Worm (Caenorhabditis elegans) whole organism, L4 larva: ENCODE measurements around the gene F57F4.1.

Experiments
- R02D3.7 ChIP-seq: fragments of 150-350 bp; sonication (generic microtip); optimal IDR thresholded peaks from 3 replicates; lab custom pipeline; 2014; ENCODE audit warnings: missing biosample characterization, missing genetic modification characterization
- Y5F2A.4 ChIP-seq: fragments of 200-800 bp; sonication (Bioruptor generic); optimal IDR thresholded peaks from 2 replicates; lab custom pipeline; 2018; ENCODE audit warnings: mild to moderate bottlenecking, missing genetic modification characterization, missing compliant biosample characterization
- Y75B8A.6 ChIP-seq: fragments of 200-800 bp; sonication (Bioruptor generic); IDR thresholded peaks from 2 replicates; pipeline ENCODE4 v1.3.6; 2022; ENCODE audit warnings: missing genetic modification reagents, missing genetic modification characterization, missing compliant biosample characterization
- ZK337.2 ChIP-seq: fragments of 200-800 bp; sonication (Bioruptor generic); IDR thresholded peaks from 2 replicates; pipeline ENCODE4 v1.3.6; 2022; ENCODE audit warnings: missing genetic modification reagents, missing genetic modification characterization, missing compliant biosample characterization
- ZK546.5 ChIP-seq, 2 experiments: sonication (generic microtip); optimal IDR thresholded peaks; 2 replicates each; lab custom pipeline; 2017; ENCODE audit warnings: missing biosample characterization in 2 of 2, missing genetic modification characterization in 2 of 2
- aha-1 ChIP-seq: fragments of 150-350 bp; peaks from one replicate; lab custom pipeline; 2014; ENCODE audit warnings: missing biosample characterization, missing genetic modification characterization
- arid-1 ChIP-seq: fragments of 200-800 bp; sonication (Bioruptor generic); conservative IDR thresholded peaks from 2 replicates; pipeline ENCODE4 v1.3.6; 2022; ENCODE audit warnings: missing genetic modification reagents, missing genetic modification characterization, missing compliant biosample characterization
- attf-4 ChIP-seq: sonication (generic microtip); optimal IDR thresholded peaks from 3 replicates; lab custom pipeline; 2017; ENCODE audit warnings: missing biosample characterization, missing genetic modification characterization
- ceh-20 ChIP-seq: fragments of 200-800 bp; sonication (Bioruptor generic); IDR thresholded peaks from 2 replicates; pipeline ENCODE4 v1.3.6; 2022; ENCODE audit warnings: missing genetic modification reagents, missing genetic modification characterization, missing compliant biosample characterization
- ceh-28 ChIP-seq: fragments of 150-350 bp; optimal IDR thresholded peaks from 2 replicates; lab custom pipeline; 2014; ENCODE audit warnings: missing biosample characterization, missing genetic modification reagents, missing genetic modification characterization
- ceh-82 ChIP-seq: sonication (generic microtip); optimal IDR thresholded peaks from 2 replicates; lab custom pipeline; 2017; ENCODE audit warnings: missing biosample characterization, missing genetic modification characterization
- daf-12 ChIP-seq: fragments of 150-350 bp; optimal IDR thresholded peaks from 2 replicates; lab custom pipeline; 2014; ENCODE audit warnings: missing biosample characterization, missing genetic modification reagents, missing genetic modification characterization
- daf-16 ChIP-seq, 3 experiments: sonication (generic microtip); optimal IDR thresholded peaks; 2 replicates each; lab custom pipeline; 2016 to 2017; ENCODE audit warnings: missing genetic modification characterization in 3 of 3, missing genetic modification reagents in 3 of 3, mild to moderate bottlenecking in 2 of 3, missing compliant biosample characterization in 2 of 3, missing biosample characterization in 1 of 3, moderate library complexity in 1 of 3
- dmd-6 ChIP-seq: fragments of 200-800 bp; sonication (Bioruptor generic); IDR thresholded peaks from 2 replicates; pipeline ENCODE4 v1.3.6; 2022; ENCODE audit warnings: missing genetic modification reagents, missing genetic modification characterization, missing compliant biosample characterization
- dmd-8 ChIP-seq: fragments of 200-800 bp; sonication (Bioruptor generic); IDR thresholded peaks from 2 replicates; pipeline ENCODE4 v1.3.6; 2022; ENCODE audit warnings: missing genetic modification characterization, missing compliant biosample characterization
- dmd-9 ChIP-seq: fragments of 200-800 bp; sonication (Bioruptor generic); IDR thresholded peaks from 2 replicates; pipeline ENCODE4 v1.3.6; 2022; ENCODE audit warnings: missing genetic modification reagents, missing genetic modification characterization, missing compliant biosample characterization
- egl-27 ChIP-seq: sonication (generic microtip); optimal IDR thresholded peaks from 3 replicates; lab custom pipeline; 2017; ENCODE audit warnings: missing biosample characterization, missing genetic modification reagents, missing genetic modification characterization
- hlh-11 ChIP-seq: fragments of 200-800 bp; sonication (Bioruptor generic); optimal IDR thresholded peaks from 2 replicates; lab custom pipeline; 2018; ENCODE audit warnings: mild to moderate bottlenecking, missing genetic modification characterization, missing compliant biosample characterization
- hlh-30 ChIP-seq: sonication (generic microtip); optimal IDR thresholded peaks from 2 replicates; lab custom pipeline; 2017; ENCODE audit warnings: antibody characterized with exemption, mild to moderate bottlenecking, missing genetic modification characterization, missing compliant biosample characterization; ENCODE audit not compliant: insufficient read depth
- hmg-1.1 ChIP-seq: fragments of 200-800 bp; sonication (Bioruptor generic); IDR thresholded peaks from 2 replicates; pipeline ENCODE4 v1.3.6; 2022; ENCODE audit warnings: missing genetic modification reagents, missing genetic modification characterization, missing compliant biosample characterization
- lin-13 ChIP-seq: fragments of 150-350 bp; optimal IDR thresholded peaks from 2 replicates; lab custom pipeline; 2014; ENCODE audit warnings: missing biosample characterization, missing genetic modification reagents, missing genetic modification characterization
- lin-29 ChIP-seq: fragments of 200-800 bp; sonication (Bioruptor generic); IDR thresholded peaks from 2 replicates; pipeline ENCODE4 v1.3.6; 2022; ENCODE audit warnings: missing genetic modification reagents, missing genetic modification characterization, missing compliant biosample characterization
- lin-39 ChIP-seq: fragments of 150-350 bp; optimal IDR thresholded peaks from 2 replicates; lab custom pipeline; 2014; ENCODE audit warnings: missing biosample characterization, missing genetic modification reagents, missing genetic modification characterization
- lsy-2 ChIP-seq, 2 experiments: fragments of 150-350 bp in 1 of 2; sonication (generic microtip) in 1 of 2; optimal IDR thresholded peaks; 2 replicates each; lab custom pipeline; 2014 to 2017; ENCODE audit warnings: missing biosample characterization in 2 of 2, missing genetic modification characterization in 2 of 2
- mdl-1 ChIP-seq, 2 experiments: fragments of 150-350 bp in 1 of 2; sonication (generic microtip) in 1 of 2; optimal IDR thresholded peaks; 2 replicates each; lab custom pipeline; 2014 to 2017; ENCODE audit warnings: missing biosample characterization in 2 of 2, missing genetic modification characterization in 2 of 2
- mep-1 ChIP-seq: fragments of 150-350 bp; sonication (generic microtip); optimal IDR thresholded peaks from 3 replicates; lab custom pipeline; 2014; ENCODE audit warnings: missing biosample characterization, missing genetic modification characterization
- mes-2 ChIP-seq: sonication (generic microtip); optimal IDR thresholded peaks from 2 replicates; lab custom pipeline; 2016; ENCODE audit warnings: missing genotype, mild to moderate bottlenecking, missing genetic modification characterization, missing compliant biosample characterization; ENCODE audit not compliant: poor library complexity, severe bottlenecking
- mxl-3 ChIP-seq: fragments of 200-800 bp; sonication (Bioruptor generic); optimal IDR thresholded peaks from 2 replicates; lab custom pipeline; 2018; ENCODE audit warnings: mild to moderate bottlenecking, missing genetic modification characterization, missing compliant biosample characterization
- nhr-102 ChIP-seq: sonication (generic microtip); optimal IDR thresholded peaks from 2 replicates; lab custom pipeline; 2016; ENCODE audit warnings: mild to moderate bottlenecking, missing genetic modification characterization, moderate library complexity, missing compliant biosample characterization
- nhr-111 ChIP-seq: fragments of 200-800 bp; sonication (Bioruptor generic); optimal IDR thresholded peaks from 2 replicates; lab custom pipeline; 2018; ENCODE audit warnings: mild to moderate bottlenecking, missing genetic modification characterization, missing compliant biosample characterization
- nhr-28 ChIP-seq: fragments of 150-350 bp; optimal IDR thresholded peaks from 2 replicates; lab custom pipeline; 2014; ENCODE audit warnings: missing biosample characterization, missing genetic modification characterization
- nhr-41 ChIP-seq: fragments of 200-800 bp; sonication (Bioruptor generic); IDR thresholded peaks from 2 replicates; pipeline ENCODE4 v1.3.6; 2022; ENCODE audit warnings: missing genetic modification reagents, missing genetic modification characterization, missing compliant biosample characterization
- nhr-48 ChIP-seq: sonication (generic microtip); optimal IDR thresholded peaks from 2 replicates; lab custom pipeline; 2016; ENCODE audit warnings: mild to moderate bottlenecking, missing genetic modification characterization, missing compliant biosample characterization
- nhr-77 ChIP-seq: fragments of 150-350 bp; optimal IDR thresholded peaks from 2 replicates; lab custom pipeline; 2014; ENCODE audit warnings: missing biosample characterization, missing genetic modification characterization
- pha-4 ChIP-seq, 2 experiments: fragments of 150-350 bp in 1 of 2; fragments of 200-800 bp in 1 of 2; sonication (Bioruptor generic) in 1 of 2; IDR thresholded peaks in 1 of 2; optimal IDR thresholded peaks in 1 of 2; 2 replicates each; pipeline versions ENCODE4 v1.3.6 to Lab custom; 2014 to 2022; ENCODE audit warnings: missing genetic modification characterization in 2 of 2, missing genetic modification reagents in 2 of 2, missing biosample characterization in 1 of 2, missing compliant biosample characterization in 1 of 2
- pqm-1 ChIP-seq: sonication (generic microtip); optimal IDR thresholded peaks from 2 replicates; lab custom pipeline; 2017; ENCODE audit warnings: missing biosample characterization, missing genetic modification characterization
- rbr-2 ChIP-seq: sonication (generic microtip); optimal IDR thresholded peaks from 2 replicates; lab custom pipeline; 2016; ENCODE audit warnings: missing genotype, missing genetic modification characterization, missing compliant biosample characterization
- set-16 ChIP-seq: fragments of 200-800 bp; sonication (Bioruptor generic); IDR thresholded peaks from 2 replicates; pipeline ENCODE4 v1.3.6; 2022; ENCODE audit warnings: missing genetic modification reagents, missing genetic modification characterization, missing compliant biosample characterization
- snpc-4 ChIP-seq: fragments of 150-350 bp; optimal IDR thresholded peaks from 2 replicates; lab custom pipeline; 2014; ENCODE audit warnings: missing biosample characterization, missing genetic modification characterization
- tag-97 ChIP-seq: fragments of 200-800 bp; sonication (Bioruptor generic); IDR thresholded peaks from 2 replicates; pipeline ENCODE4 v1.3.6; 2022; ENCODE audit warnings: missing genetic modification characterization, missing compliant biosample characterization
- tra-1 ChIP-seq: fragments of 200-800 bp; sonication (Bioruptor generic); IDR thresholded peaks from 2 replicates; pipeline ENCODE4 v1.3.6; 2022; ENCODE audit warnings: missing genetic modification reagents, missing genetic modification characterization, missing compliant biosample characterization
- unc-130 ChIP-seq: sonication (generic microtip); optimal IDR thresholded peaks from 2 replicates; lab custom pipeline; 2016; ENCODE audit warnings: missing genetic modification reagents, missing genetic modification characterization, missing compliant biosample characterization
- unc-62 ChIP-seq, 3 experiments: fragments of 150-350 bp in 1 of 3; sonication (generic microtip); optimal IDR thresholded peaks in 2 of 3; peaks in 1 of 3; 1 replicate in 1 of 3; 2 replicates in 2 of 3; lab custom pipeline; 2014 to 2017; ENCODE audit warnings: missing biosample characterization in 3 of 3, missing genetic modification characterization in 3 of 3, missing genetic modification reagents in 3 of 3, missing genotype in 1 of 3
- zfp-2 ChIP-seq: sonication (generic microtip); optimal IDR thresholded peaks from 2 replicates; lab custom pipeline; 2016; ENCODE audit warnings: mild to moderate bottlenecking, missing genetic modification characterization, missing compliant biosample characterization
- zip-2 ChIP-seq: fragments of 150-350 bp; optimal IDR thresholded peaks from 2 replicates; lab custom pipeline; 2014; ENCODE audit warnings: missing biosample characterization, missing genetic modification characterization

The F57F4.1 gene

ce11 chrV:6390163-6390562 lies at the start of gene F57F4.1:
Gene F57F4.1 (plus strand): TSS chrV:6390463.
- TF ChIP-seq pha-4 (GFP tag; IDR thresholded peaks at IDR 0.05; lab: Robert Waterston, UW) (no peak), pha-4 (tag; optimal IDR thresholded peaks at IDR 0.05; lab: Kevin White, UChicago) (no peak), hlh-11 (tag; lab: Kevin White, UChicago) (no peak), lin-13 (GFP tag; lab: Kevin White, UChicago) (no peak), Y5F2A.4 (GFP tag; lab: Kevin White, UChicago) (no peak), unc-62 (GFP tag; optimal IDR thresholded peaks at IDR 0.05 in 1 of 2; lab: Kevin White, UChicago) (no peak), unc-62 (tag; optimal IDR thresholded peaks at IDR 0.05; lab: Kevin White, UChicago) (no peak), hmg-1.1 (GFP tag; lab: Robert Waterston, UW) (no peak), R02D3.7 (tag; lab: Kevin White, UChicago) (no peak), ceh-28 (tag; lab: Kevin White, UChicago) (no peak), set-16 (GFP tag; lab: Robert Waterston, UW) (no peak), snpc-4 (tag; lab: Kevin White, UChicago) (no peak), nhr-102 (tag; lab: Kevin White, UChicago) (no peak), attf-4 (no peak), nhr-111 (GFP tag; lab: Kevin White, UChicago) (no peak)

- peak; percentile 25 for TF ChIP-seq hlh-11 (tag; lab: Kevin White, UChicago)
- TF ChIP-seq aha-1 (tag; lab: Kevin White, UChicago) = peak; percentile 97
- peak; percentile 7 for TF ChIP-seq mes-2
- no peak for TF ChIP-seq pqm-1 (tag; lab: Kevin White, UChicago)
- TF ChIP-seq rbr-2 (tag; lab: Kevin White, UChicago) = peak; percentile 8
- peak in 1 of 2 experiments; percentile 8 for TF ChIP-seq mdl-1 (tag; optimal IDR thresholded peaks at IDR 0.05; lab: Kevin White, UChicago)
- 0 out of 2 replicates have a peak, but pooled peaks have one; percentile 8 for TF ChIP-seq set-16 (GFP tag; lab: Robert Waterston, UW)
- TF ChIP-seq unc-62 (GFP tag; optimal IDR thresholded peaks at IDR 0.05 in 1 of 2; lab: Kevin White, UChicago) = peak in 1 of 2 experiments; percentile 31
- no peak for TF ChIP-seq unc-62 (tag; optimal IDR thresholded peaks at IDR 0.05; lab: Kevin White, UChicago)
- peak; percentile 10 for TF ChIP-seq hlh-30 (tag; lab: Kevin White, UChicago)
- TF ChIP-seq tra-1 (GFP tag; lab: Robert Waterston, UW) = no peak
Observed at ce11 chrV:6341078-6341638, 49.1 kb upstream of the F57F4.1 start.

- no peak for TF ChIP-seq ZK546.5 (tag; optimal IDR thresholded peaks at IDR 0.05; lab: Kevin White, UChicago)
- no peak for TF ChIP-seq egl-27
- no peak for TF ChIP-seq Y75B8A.6 (GFP tag; lab: Robert Waterston, UW)
- no peak for TF ChIP-seq dmd-6 (GFP tag; lab: Robert Waterston, UW)
- TF ChIP-seq lsy-2 (tag; optimal IDR thresholded peaks at IDR 0.05; lab: Kevin White, UChicago) = no peak
- TF ChIP-seq hlh-11 (tag; lab: Kevin White, UChicago) = peak; percentile 66
- 0 out of 2 replicates have a peak, but pooled peaks have one; percentile 42 for TF ChIP-seq ceh-20 (GFP tag; lab: Robert Waterston, UW)
- no peak for TF ChIP-seq lin-39 (tag; lab: Kevin White, UChicago)
- TF ChIP-seq nhr-77 (tag; lab: Kevin White, UChicago) = no peak
- peak; percentile 42; the same call in 1 of the 2 replicates for TF ChIP-seq set-16 (GFP tag; lab: Robert Waterston, UW)
- TF ChIP-seq pqm-1 (tag; lab: Kevin White, UChicago) = no peak
- no peak for TF ChIP-seq dmd-8 (GFP tag; lab: Robert Waterston, UW)
- TF ChIP-seq zip-2 (tag; lab: Kevin White, UChicago) = no peak
- no peak for TF ChIP-seq mxl-3 (GFP tag; lab: Kevin White, UChicago)
- no peak for TF ChIP-seq ZK337.2 (GFP tag; lab: Robert Waterston, UW)
- TF ChIP-seq tag-97 (GFP tag; lab: Robert Waterston, UW) = no peak
- no peak for TF ChIP-seq dmd-9 (GFP tag; lab: Robert Waterston, UW)
- no peak for TF ChIP-seq nhr-41 (GFP tag; lab: Robert Waterston, UW)
- TF ChIP-seq arid-1 (GFP tag; lab: Robert Waterston, UW) = no peak
- no peak for TF ChIP-seq lin-29
- no peak for TF ChIP-seq daf-12 (tag; lab: Kevin White, UChicago)
- no peak for TF ChIP-seq unc-130 (GFP tag; lab: Kevin White, UChicago)
- TF ChIP-seq mep-1 (tag; lab: Kevin White, UChicago) = no peak
- TF ChIP-seq ceh-82 (tag; lab: Kevin White, UChicago) = no peak
- no peak for TF ChIP-seq nhr-28 (tag; lab: Kevin White, UChicago)
- TF ChIP-seq nhr-48 (tag; lab: Kevin White, UChicago) = no peak
- no peak for TF ChIP-seq zfp-2 (tag; lab: Kevin White, UChicago)
- TF ChIP-seq daf-16 (GFP tag; optimal IDR thresholded peaks at IDR 0.05; lab: Kevin White, UChicago) = peak in 1 of 2 experiments; percentile 63
- no peak for TF ChIP-seq daf-16 (tag; optimal IDR thresholded peaks at IDR 0.05; lab: Kevin White, UChicago)
Observed at ce11 chrV:6342502-6342901, 47.8 kb upstream of the F57F4.1 start.
